Worm (Caenorhabditis elegans) whole organism, mixed stage, embryonic: Measurements from ENCODE around the gene nkat-1.

Source experiments
- M03D4.4 ChIP-seq: sonication (generic microtip); optimal IDR thresholded peaks from 2 replicates; lab custom pipeline; 2017; ENCODE audit warnings: mild to moderate bottlenecking, missing genetic modification characterization, missing compliant biosample characterization
- bed-3 ChIP-seq: fragments of 200-800 bp; sonication (Bioruptor generic); optimal IDR thresholded peaks from 3 replicates; lab custom pipeline; 2018; ENCODE audit warnings: mild to moderate bottlenecking, missing genetic modification characterization, moderate library complexity, missing compliant biosample characterization
- blmp-1 ChIP-seq: fragments of 150-350 bp; optimal IDR thresholded peaks from 2 replicates; lab custom pipeline; 2014; ENCODE audit warnings: missing biosample characterization, missing genetic modification characterization
- ceh-83 ChIP-seq: fragments of 200-800 bp; sonication (Bioruptor generic); optimal IDR thresholded peaks from 2 replicates; lab custom pipeline; 2018; ENCODE audit warnings: mild to moderate bottlenecking, missing genetic modification characterization, missing compliant biosample characterization
- ces-1 ChIP-seq: fragments of 150-350 bp; optimal IDR thresholded peaks from 2 replicates; lab custom pipeline; 2014; ENCODE audit warnings: missing biosample characterization, missing genetic modification reagents, missing genetic modification characterization
- cnd-1 ChIP-seq: fragments of 200-800 bp; sonication (Bioruptor generic); optimal IDR thresholded peaks from 2 replicates; lab custom pipeline; 2018; ENCODE audit warnings: mild to moderate bottlenecking, missing genetic modification characterization, missing compliant biosample characterization
- drap-1 ChIP-seq: fragments of 200-800 bp; sonication (Bioruptor generic); optimal IDR thresholded peaks from 3 replicates; lab custom pipeline; 2018; ENCODE audit warnings: mild to moderate bottlenecking, missing genetic modification characterization, missing compliant biosample characterization
- elt-1 ChIP-seq: sonication (generic microtip); optimal IDR thresholded peaks from 2 replicates; lab custom pipeline; 2017; ENCODE audit warnings: missing genetic modification characterization, mild to moderate bottlenecking, missing compliant biosample characterization, antibody characterized with exemption, moderate library complexity, borderline replicate concordance; ENCODE audit not compliant: insufficient read depth
- elt-3 ChIP-seq: fragments of 150-350 bp; optimal IDR thresholded peaks from 2 replicates; lab custom pipeline; 2014; ENCODE audit warnings: missing biosample characterization, missing genetic modification characterization
- flh-1 ChIP-seq: fragments of 200-800 bp; sonication (Bioruptor generic); optimal IDR thresholded peaks from 2 replicates; lab custom pipeline; 2018; ENCODE audit warnings: mild to moderate bottlenecking, missing genetic modification characterization, moderate library complexity, missing compliant biosample characterization
- ham-2 ChIP-seq: fragments of 200-800 bp; sonication (Bioruptor generic); optimal IDR thresholded peaks from 2 replicates; lab custom pipeline; 2018; ENCODE audit warnings: mild to moderate bottlenecking, missing genetic modification characterization, missing compliant biosample characterization
- hlh-1 ChIP-seq: fragments of 150-350 bp; optimal IDR thresholded peaks from 2 replicates; lab custom pipeline; 2014; ENCODE audit warnings: missing biosample characterization, missing genetic modification reagents, missing genetic modification characterization
- lin-13 ChIP-seq: fragments of 150-350 bp; optimal IDR thresholded peaks from 2 replicates; lab custom pipeline; 2014; ENCODE audit warnings: missing biosample characterization, missing genetic modification characterization
- lin-32 ChIP-seq: fragments of 200-800 bp; sonication (Bioruptor generic); optimal IDR thresholded peaks from 2 replicates; lab custom pipeline; 2018; ENCODE audit warnings: mild to moderate bottlenecking, missing genetic modification characterization, missing compliant biosample characterization
- lsy-2 ChIP-seq: fragments of 150-350 bp; optimal IDR thresholded peaks from 2 replicates; lab custom pipeline; 2014; ENCODE audit warnings: missing biosample characterization, missing genetic modification characterization
- mab-5 ChIP-seq: fragments of 150-350 bp; optimal IDR thresholded peaks from 2 replicates; lab custom pipeline; 2014; ENCODE audit warnings: missing biosample characterization, missing genetic modification characterization
- mls-2 ChIP-seq: sonication (generic microtip); optimal IDR thresholded peaks from 2 replicates; lab custom pipeline; 2016; ENCODE audit warnings: mild to moderate bottlenecking, missing genetic modification characterization, moderate library complexity, missing compliant biosample characterization
- nhr-12 ChIP-seq: fragments of 150-350 bp; optimal IDR thresholded peaks from 2 replicates; lab custom pipeline; 2014; ENCODE audit warnings: missing biosample characterization, missing genetic modification characterization
- nhr-2 ChIP-seq: fragments of 150-350 bp; optimal IDR thresholded peaks from 2 replicates; lab custom pipeline; 2014; ENCODE audit warnings: missing biosample characterization, missing genetic modification characterization
- nhr-237 ChIP-seq: fragments of 150-350 bp; optimal IDR thresholded peaks from 2 replicates; lab custom pipeline; 2014; ENCODE audit warnings: missing biosample characterization, missing genetic modification characterization
- nhr-28 ChIP-seq: fragments of 150-350 bp; optimal IDR thresholded peaks from 2 replicates; lab custom pipeline; 2014; ENCODE audit warnings: missing biosample characterization, missing genetic modification characterization
- nhr-76 ChIP-seq: sonication (generic microtip); optimal IDR thresholded peaks from 2 replicates; lab custom pipeline; 2017; ENCODE audit warnings: missing biosample characterization, missing genetic modification characterization
- pha-4 ChIP-seq: fragments of 150-350 bp; optimal IDR thresholded peaks from 2 replicates; lab custom pipeline; 2018; ENCODE audit warnings: missing biosample characterization, missing genetic modification reagents, missing genetic modification characterization
- sem-2 ChIP-seq: fragments of 200-800 bp; sonication (Bioruptor generic); optimal IDR thresholded peaks from 2 replicates; lab custom pipeline; 2018; ENCODE audit warnings: mild to moderate bottlenecking, missing genetic modification characterization, missing compliant biosample characterization
- snpc-4 ChIP-seq: fragments of 150-350 bp; optimal IDR thresholded peaks from 2 replicates; lab custom pipeline; 2014; ENCODE audit warnings: missing biosample characterization, missing genetic modification characterization
- sptf-1 ChIP-seq: sonication (generic microtip); optimal IDR thresholded peaks from 2 replicates; lab custom pipeline; 2017; ENCODE audit warnings: mild to moderate bottlenecking, missing genetic modification characterization, moderate library complexity, missing compliant biosample characterization
- tbx-8 ChIP-seq: fragments of 200-800 bp; sonication (Bioruptor generic); optimal IDR thresholded peaks from 2 replicates; lab custom pipeline; 2018; ENCODE audit warnings: mild to moderate bottlenecking, missing genetic modification characterization, moderate library complexity, missing compliant biosample characterization
- unc-39 ChIP-seq: fragments of 150-350 bp; optimal IDR thresholded peaks from 2 replicates; lab custom pipeline; 2014; ENCODE audit warnings: missing biosample characterization, missing genetic modification characterization
- unc-62 ChIP-seq: fragments of 150-350 bp; optimal IDR thresholded peaks from 2 replicates; lab custom pipeline; 2014; ENCODE audit warnings: missing biosample characterization, missing genetic modification reagents, missing genetic modification characterization
- zip-8 ChIP-seq: fragments of 150-350 bp; optimal IDR thresholded peaks from 2 replicates; lab custom pipeline; 2014; ENCODE audit warnings: missing biosample characterization, missing genetic modification characterization
- ztf-11 ChIP-seq: fragments of 150-350 bp; optimal IDR thresholded peaks from 2 replicates; lab custom pipeline; 2014; ENCODE audit warnings: missing biosample characterization, missing genetic modification characterization

The nkat-1 gene

DNA sequence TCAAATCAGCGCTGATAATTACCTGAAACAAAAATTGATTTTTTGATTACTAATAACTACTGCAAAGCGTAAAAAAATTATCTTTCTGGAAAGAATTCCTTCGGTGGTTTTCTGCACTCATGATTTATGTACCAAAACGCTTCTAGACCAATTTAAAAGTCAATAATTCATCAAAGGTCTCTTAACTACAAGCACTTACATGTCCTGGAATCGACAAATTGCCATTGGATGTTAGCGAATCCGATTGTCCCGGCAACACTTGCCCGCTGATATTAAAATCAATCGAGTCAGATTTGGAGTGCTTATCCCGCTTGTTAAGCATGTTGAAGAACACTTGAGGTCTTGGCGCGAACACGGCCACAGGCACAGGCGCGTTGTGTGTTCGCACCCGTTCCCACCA, 25.2 kb upstream of the nkat-1 start:
- TF ChIP-seq nhr-76 (tag; lab: Kevin White, UChicago): no peak
- no peak for TF ChIP-seq lsy-2 (tag; lab: Kevin White, UChicago)
- no peak for TF ChIP-seq drap-1 (GFP tag; lab: Kevin White, UChicago)
- no peak for TF ChIP-seq pha-4 (tag; lab: Kevin White, UChicago)
- no peak for TF ChIP-seq nhr-12 (tag; lab: Kevin White, UChicago)
- no peak for TF ChIP-seq elt-3 (tag; lab: Kevin White, UChicago)
- no peak for TF ChIP-seq blmp-1
- no peak for TF ChIP-seq flh-1 (GFP tag; lab: Kevin White, UChicago)
- no peak for TF ChIP-seq nhr-2 (tag; lab: Kevin White, UChicago)
- no peak for TF ChIP-seq zip-8 (tag; lab: Kevin White, UChicago)
- no peak for TF ChIP-seq unc-39 (tag; lab: Kevin White, UChicago)
- TF ChIP-seq sptf-1 (tag; lab: Kevin White, UChicago): no peak
- no peak for TF ChIP-seq ham-2
- no peak for TF ChIP-seq lin-13 (tag; lab: Kevin White, UChicago)
- TF ChIP-seq mab-5 (tag; lab: Kevin White, UChicago): no peak

DNA sequence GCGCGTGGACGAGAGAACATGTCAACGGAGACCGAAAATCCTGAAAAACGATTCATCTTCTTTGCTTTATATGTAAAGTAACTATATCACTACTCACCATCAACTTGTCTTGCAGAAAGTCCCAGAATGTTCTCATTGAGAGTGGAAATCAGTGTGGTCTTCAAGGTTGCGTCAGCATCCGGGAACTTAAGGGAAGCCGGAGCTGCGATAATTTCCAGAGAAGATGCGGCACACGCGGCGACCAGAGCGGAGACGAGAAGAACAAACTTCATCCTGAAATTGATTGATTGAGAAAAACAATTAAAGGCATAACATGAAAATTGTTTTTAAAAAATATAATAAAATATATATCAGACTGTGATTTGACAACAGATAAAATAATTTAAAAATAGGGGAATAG, 24.3 kb upstream of the nkat-1 start, which contains the start of gene vha-20:
vha-20 (minus strand) TSS at position 273 of the 400 bp plus-strand sequence.
- TF ChIP-seq bed-3 (no peak), nhr-12 (tag; lab: Kevin White, UChicago) (no peak), mls-2 (tag; lab: Kevin White, UChicago) (no peak), sptf-1 (tag; lab: Kevin White, UChicago) (no peak), hlh-1 (tag; lab: Kevin White, UChicago) (no peak)
- TF ChIP-seq, all 35 proteins: peak for 0

DNA sequence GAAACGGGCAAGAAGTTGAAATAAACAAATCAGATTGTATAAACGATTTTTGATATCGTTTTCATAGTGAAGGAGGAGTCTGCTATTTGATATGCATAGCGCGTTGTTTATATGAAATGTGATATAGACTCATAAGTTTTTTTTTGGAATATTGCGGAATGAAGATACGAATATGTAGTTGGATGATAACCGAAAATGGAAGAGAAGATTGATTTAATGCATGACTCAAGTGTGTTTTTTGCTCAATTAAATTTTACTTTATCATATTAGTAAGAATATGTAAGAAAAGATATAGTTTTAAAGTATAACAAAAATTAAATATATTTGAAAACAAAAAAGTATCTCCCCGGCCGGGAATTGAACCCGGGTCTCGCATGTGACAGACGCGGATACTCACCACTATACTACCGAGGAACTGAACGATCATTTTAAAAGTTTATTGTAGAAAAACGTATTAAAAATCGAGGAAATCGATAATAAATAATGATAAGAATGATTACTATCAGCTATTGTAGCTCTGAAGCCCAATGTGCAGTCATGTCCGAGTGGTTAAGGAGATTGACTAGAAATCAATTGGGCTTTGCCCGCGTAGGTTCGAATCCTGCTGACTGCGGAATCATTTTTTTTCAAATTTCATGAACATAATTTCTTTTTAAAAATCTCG, 21.9 kb upstream of the nkat-1 start, which contains the start of gene lgc-25:
lgc-25 (minus strand) TSS at position 51 of the 664 bp plus-strand sequence.
- no peak for TF ChIP-seq lin-32 (GFP tag; lab: Kevin White, UChicago)
- no peak for TF ChIP-seq pha-4 (tag; lab: Kevin White, UChicago)
- no peak for TF ChIP-seq cnd-1 (tag; lab: Kevin White, UChicago)
- no peak for TF ChIP-seq nhr-12 (tag; lab: Kevin White, UChicago)
- no peak for TF ChIP-seq nhr-76 (tag; lab: Kevin White, UChicago)
- no peak for TF ChIP-seq bed-3
- TF ChIP-seq tbx-8 (GFP tag; lab: Kevin White, UChicago): no peak
- no peak for TF ChIP-seq flh-1 (GFP tag; lab: Kevin White, UChicago)
- no peak for TF ChIP-seq ham-2
- no peak for TF ChIP-seq sptf-1 (tag; lab: Kevin White, UChicago)
- no peak for TF ChIP-seq snpc-4 (tag; lab: Kevin White, UChicago)
- TF ChIP-seq nhr-237 (tag; lab: Kevin White, UChicago): no peak
- no peak for TF ChIP-seq nhr-28 (tag; lab: Kevin White, UChicago)

DNA sequence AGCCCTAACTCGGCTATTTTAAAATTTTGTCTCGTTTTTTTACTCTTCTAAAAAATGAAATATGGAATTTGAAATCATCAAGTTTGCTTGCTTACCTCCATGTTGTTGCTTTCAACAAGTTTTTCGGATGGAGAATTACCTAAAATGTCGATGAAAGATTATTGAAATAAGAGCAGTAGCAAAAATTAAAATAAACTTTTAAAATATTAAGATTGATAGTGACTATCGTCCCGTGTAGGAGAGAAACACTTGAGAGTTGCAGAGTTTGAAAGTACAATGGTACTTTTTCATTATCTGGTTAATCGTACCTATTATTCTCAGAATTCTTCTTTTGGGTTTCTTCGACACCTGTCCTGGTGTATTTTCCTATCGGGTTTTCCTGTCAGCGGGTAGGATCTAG, 17.0 kb upstream of the nkat-1 start, which contains the start of gene ceh-90:
ceh-90 (minus strand) TSS at position 101 of the 400 bp plus-strand sequence.
- no peak for TF ChIP-seq M03D4.4 (tag; lab: Kevin White, UChicago)
- TF ChIP-seq ztf-11 (tag; lab: Kevin White, UChicago): no peak
- TF ChIP-seq ces-1 (GFP tag; lab: Kevin White, UChicago): no peak
- TF ChIP-seq bed-3: no peak
- no peak for TF ChIP-seq elt-3 (tag; lab: Kevin White, UChicago)
- TF ChIP-seq mab-5 (tag; lab: Kevin White, UChicago): no peak
- TF ChIP-seq unc-62 (GFP tag; lab: Kevin White, UChicago): no peak
- no peak for TF ChIP-seq ham-2
- no peak for TF ChIP-seq flh-1 (GFP tag; lab: Kevin White, UChicago)
- TF ChIP-seq sem-2 (GFP tag; lab: Kevin White, UChicago): no peak
- no peak for TF ChIP-seq blmp-1
- no peak for TF ChIP-seq lin-32 (GFP tag; lab: Kevin White, UChicago)
- no peak for TF ChIP-seq nhr-28 (tag; lab: Kevin White, UChicago)
- no peak for TF ChIP-seq drap-1 (GFP tag; lab: Kevin White, UChicago)
- no peak for TF ChIP-seq tbx-8 (GFP tag; lab: Kevin White, UChicago)
- TF ChIP-seq elt-1 (tag; lab: Kevin White, UChicago): no peak
- TF ChIP-seq nhr-76 (tag; lab: Kevin White, UChicago): no peak
- no peak for TF ChIP-seq hlh-1 (tag; lab: Kevin White, UChicago)
- no peak for TF ChIP-seq ceh-83 (GFP tag; lab: Kevin White, UChicago)
- no peak for TF ChIP-seq lin-13 (tag; lab: Kevin White, UChicago)
